Worm (Caenorhabditis elegans) whole organism, early embryonic: ENCODE data around the gene nhr-261.

Experiments
- B0310.2 ChIP-seq: sonication (generic microtip); optimal IDR thresholded peaks from 2 replicates; lab custom pipeline; 2016; ENCODE audit warnings: mild to moderate bottlenecking, missing genetic modification characterization, missing compliant biosample characterization
- F13C5.2 ChIP-seq: sonication (generic microtip); optimal IDR thresholded peaks from 2 replicates; lab custom pipeline; 2017; ENCODE audit warnings: mild to moderate bottlenecking, missing genetic modification characterization, inconsistent platforms, missing compliant biosample characterization
- aly-1 ChIP-seq: sonication (generic microtip); optimal IDR thresholded peaks from 2 replicates; lab custom pipeline; 2016; ENCODE audit warnings: missing genetic modification characterization, missing compliant biosample characterization
- ama-1 ChIP-seq: fragments of 150-350 bp; optimal IDR thresholded peaks from 2 replicates; lab custom pipeline; 2014
- ceh-13 ChIP-seq: fragments of 200-800 bp; sonication (Bioruptor generic); optimal IDR thresholded peaks from 2 replicates; lab custom pipeline; 2018; ENCODE audit warnings: mild to moderate bottlenecking, missing genetic modification characterization, missing compliant biosample characterization
- ceh-36 ChIP-seq: sonication (generic microtip); optimal IDR thresholded peaks from 2 replicates; lab custom pipeline; 2016; ENCODE audit warnings: missing genetic modification characterization, inconsistent platforms, missing compliant biosample characterization
- ets-7 ChIP-seq: sonication (generic microtip); optimal IDR thresholded peaks from 2 replicates; lab custom pipeline; 2016; ENCODE audit warnings: missing genotype, missing genetic modification characterization, missing compliant biosample characterization
- flt-1 ChIP-seq: fragments of 200-800 bp; sonication (Bioruptor generic); IDR thresholded peaks from 2 replicates; pipeline ENCODE4 v1.3.6; 2022; ENCODE audit warnings: missing genetic modification characterization, missing compliant biosample characterization
- hmbx-1 ChIP-seq: sonication (generic microtip); optimal IDR thresholded peaks from 2 replicates; lab custom pipeline; 2016; ENCODE audit warnings: mild to moderate bottlenecking, missing genetic modification characterization, missing compliant biosample characterization
- hmg-4 ChIP-seq: fragments of 200-800 bp; sonication (Bioruptor generic); optimal IDR thresholded peaks from 2 replicates; lab custom pipeline; 2018; ENCODE audit warnings: mild to moderate bottlenecking, missing genetic modification characterization, missing compliant biosample characterization
- hnd-1 ChIP-seq: sonication (generic microtip); optimal IDR thresholded peaks from 2 replicates; lab custom pipeline; 2016; ENCODE audit warnings: missing genetic modification characterization, missing compliant biosample characterization
- pes-1 ChIP-seq: fragments of 200-800 bp; sonication (Bioruptor generic); IDR thresholded peaks from 2 replicates; pipeline ENCODE4 v1.3.6; 2022; ENCODE audit warnings: missing genetic modification reagents, missing genetic modification characterization, missing compliant biosample characterization
- scrt-1 ChIP-seq: fragments of 200-800 bp; sonication (Bioruptor generic); IDR thresholded peaks from 2 replicates; pipeline ENCODE4 v1.3.6; 2022; ENCODE audit warnings: missing genetic modification characterization, missing compliant biosample characterization
- sea-1 ChIP-seq: fragments of 200-800 bp; sonication (Bioruptor generic); conservative IDR thresholded peaks from 2 replicates; pipeline ENCODE4 v1.3.6; 2022; ENCODE audit warnings: missing genetic modification characterization, missing compliant biosample characterization
- tbx-11 ChIP-seq: fragments of 200-800 bp; sonication (Bioruptor generic); IDR thresholded peaks from 2 replicates; pipeline ENCODE4 v1.3.6; 2022; ENCODE audit warnings: missing genetic modification characterization, missing compliant biosample characterization
- tbx-37 ChIP-seq: fragments of 200-800 bp; sonication (Bioruptor generic); conservative IDR thresholded peaks from 2 replicates; pipeline ENCODE4 v1.3.6; 2022; ENCODE audit warnings: missing genetic modification reagents, missing genetic modification characterization, missing compliant biosample characterization
- tra-4 ChIP-seq: sonication (generic microtip); optimal IDR thresholded peaks from 2 replicates; lab custom pipeline; 2017; ENCODE audit warnings: missing genetic modification characterization, missing compliant biosample characterization

nhr-261 gene

DNA sequence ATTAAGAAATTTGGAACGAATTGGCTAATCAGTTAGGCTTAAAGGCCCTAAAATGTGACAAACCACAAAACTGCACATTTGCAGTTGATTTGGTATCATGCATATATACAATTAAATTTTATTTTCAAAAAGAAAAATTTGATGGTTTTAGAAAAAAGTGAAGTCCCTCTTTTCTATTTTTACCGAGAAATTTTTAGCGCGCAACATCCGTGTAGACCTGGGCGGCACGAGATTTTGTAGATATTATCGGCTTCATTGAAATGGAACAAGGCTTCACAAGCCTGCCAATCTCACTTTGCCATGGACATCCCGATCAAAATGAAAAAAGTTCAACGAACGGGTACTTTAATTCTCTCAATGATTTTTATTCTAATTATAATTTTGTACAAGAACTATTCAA lies 18.5 kb downstream of the nhr-261 start, which contains the start of gene C17A2.2:
Gene C17A2.2, plus strand, starts transcription at position 301 of the 400 bp plus-strand sequence.
- TF ChIP-seq hnd-1 (tag; lab: Kevin White, UChicago) = no peak
- no peak for TF ChIP-seq scrt-1 (GFP tag; lab: Robert Waterston, UW)
- no peak for TF ChIP-seq hmbx-1
- no peak for TF ChIP-seq flt-1 (GFP tag; lab: Robert Waterston, UW)

ce11 chrII:3843305-3843704 lies 21.2 kb downstream of the nhr-261 start, which contains the start of the genes C17A2.7 and C17A2.3:
Gene C17A2.7, minus strand, starts transcription at chrII:3843405.
Gene C17A2.3, plus strand, starts transcription at chrII:3843609.
- TF ChIP-seq sea-1 (GFP tag; lab: Robert Waterston, UW) (no peak), pes-1 (GFP tag; lab: Robert Waterston, UW) (no peak), hnd-1 (tag; lab: Kevin White, UChicago) (no peak), ets-7 (tag; lab: Kevin White, UChicago) (no peak), tbx-37 (GFP tag; lab: Robert Waterston, UW) (no peak), aly-1 (tag; lab: Kevin White, UChicago) (no peak), hmbx-1 (no peak), tra-4 (tag; lab: Kevin White, UChicago) (no peak), F13C5.2 (no peak), hmg-4 (GFP tag; lab: Kevin White, UChicago) (no peak), ceh-36 (tag; lab: Kevin White, UChicago) (no peak), B0310.2 (tag; lab: Kevin White, UChicago) (no peak), scrt-1 (GFP tag; lab: Robert Waterston, UW) (no peak), flt-1 (GFP tag; lab: Robert Waterston, UW) (no peak), tbx-11 (GFP tag; lab: Robert Waterston, UW) (no peak), ceh-13 (GFP tag; lab: Kevin White, UChicago) (no peak), ama-1 (no peak)

- TF ChIP-seq sea-1 (GFP tag; lab: Robert Waterston, UW) = no peak
- TF ChIP-seq hmg-4 (GFP tag; lab: Kevin White, UChicago) = no peak
- TF ChIP-seq ama-1 = no peak
- no peak for TF ChIP-seq tra-4 (tag; lab: Kevin White, UChicago)
- TF ChIP-seq aly-1 (tag; lab: Kevin White, UChicago) = no peak
- no peak for TF ChIP-seq flt-1 (GFP tag; lab: Robert Waterston, UW)
- no peak for TF ChIP-seq ceh-36 (tag; lab: Kevin White, UChicago)
- TF ChIP-seq hnd-1 (tag; lab: Kevin White, UChicago) = no peak
- no peak for TF ChIP-seq tbx-37 (GFP tag; lab: Robert Waterston, UW)
- no peak for TF ChIP-seq hmbx-1
- no peak for TF ChIP-seq ceh-13 (GFP tag; lab: Kevin White, UChicago)
- TF ChIP-seq scrt-1 (GFP tag; lab: Robert Waterston, UW) = no peak
- TF ChIP-seq tbx-11 (GFP tag; lab: Robert Waterston, UW) = no peak
- no peak for TF ChIP-seq F13C5.2
Measured at ce11 chrII:3839562-3839961, 25.0 kb downstream of the nhr-261 start, which contains the start of gene C17A2.4. Gene C17A2.4, plus strand, starts transcription at chrII:3839862.

DNA sequence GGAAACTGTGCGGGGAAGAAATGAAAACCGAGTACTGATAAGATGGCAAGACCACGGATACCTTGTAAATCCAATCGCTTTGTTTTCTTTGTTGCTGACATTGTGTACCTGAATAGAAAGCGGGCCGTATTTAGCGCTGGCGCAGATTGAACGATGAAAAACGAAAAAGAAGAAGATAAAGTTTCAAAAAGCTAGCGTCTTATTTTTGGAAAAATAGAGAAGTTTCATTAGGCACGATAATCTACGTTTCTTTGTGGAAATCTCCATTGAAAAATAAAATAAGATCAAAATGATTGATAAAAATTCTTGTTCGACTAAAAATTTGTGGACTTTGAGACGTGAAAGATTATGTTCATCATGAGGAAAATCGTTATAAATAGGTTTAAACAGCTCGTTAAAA lies 28.6 kb downstream of the nhr-261 start, which contains the start of gene oac-4:
Gene oac-4, minus strand, starts transcription at position 101 of the 400 bp plus-strand sequence.
- TF ChIP-seq flt-1 (GFP tag; lab: Robert Waterston, UW) (no peak), ceh-13 (GFP tag; lab: Kevin White, UChicago) (no peak), ets-7 (tag; lab: Kevin White, UChicago) (no peak), tra-4 (tag; lab: Kevin White, UChicago) (no peak), pes-1 (GFP tag; lab: Robert Waterston, UW) (no peak), tbx-11 (GFP tag; lab: Robert Waterston, UW) (no peak), hnd-1 (tag; lab: Kevin White, UChicago) (no peak), aly-1 (tag; lab: Kevin White, UChicago) (no peak), sea-1 (GFP tag; lab: Robert Waterston, UW) (no peak), hmbx-1 (no peak), B0310.2 (tag; lab: Kevin White, UChicago) (no peak), scrt-1 (GFP tag; lab: Robert Waterston, UW) (no peak), tbx-37 (GFP tag; lab: Robert Waterston, UW) (no peak), ama-1 (no peak), ceh-36 (tag; lab: Kevin White, UChicago) (no peak), F13C5.2 (no peak), hmg-4 (GFP tag; lab: Kevin White, UChicago) (no peak)

DNA sequence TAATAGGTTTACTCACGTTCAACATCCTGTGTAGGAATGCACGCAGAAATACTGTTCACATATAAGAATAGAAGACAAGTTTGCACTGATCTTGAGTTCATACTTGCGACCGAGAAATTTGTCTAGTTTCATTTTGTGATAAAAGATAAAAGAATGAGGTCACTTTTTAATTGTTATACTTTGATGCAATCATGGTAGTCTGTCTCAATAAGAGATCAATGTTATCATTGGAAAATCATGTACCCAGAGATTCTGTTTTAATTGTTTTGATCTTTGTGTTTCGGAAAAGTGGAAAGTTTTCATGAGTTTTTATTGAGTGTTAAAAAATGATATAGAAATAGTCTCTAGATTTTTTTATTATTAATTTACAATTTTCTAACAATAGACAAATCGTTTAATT lies 32.2 kb downstream of the nhr-261 start, which contains the start of gene F54D10.9:
Gene F54D10.9, minus strand, starts transcription at position 101 of the 400 bp plus-strand sequence.
- TF ChIP-seq hmg-4 (GFP tag; lab: Kevin White, UChicago) (no peak), hmbx-1 (no peak), ets-7 (tag; lab: Kevin White, UChicago) (no peak), hnd-1 (tag; lab: Kevin White, UChicago) (no peak), tbx-37 (GFP tag; lab: Robert Waterston, UW) (no peak), F13C5.2 (no peak), aly-1 (tag; lab: Kevin White, UChicago) (no peak), pes-1 (GFP tag; lab: Robert Waterston, UW) (no peak), tra-4 (tag; lab: Kevin White, UChicago) (no peak), flt-1 (GFP tag; lab: Robert Waterston, UW) (no peak), scrt-1 (GFP tag; lab: Robert Waterston, UW) (no peak), tbx-11 (GFP tag; lab: Robert Waterston, UW) (no peak), B0310.2 (tag; lab: Kevin White, UChicago) (no peak), sea-1 (GFP tag; lab: Robert Waterston, UW) (no peak), ceh-13 (GFP tag; lab: Kevin White, UChicago) (no peak), ceh-36 (tag; lab: Kevin White, UChicago) (no peak), ama-1 (no peak)

DNA sequence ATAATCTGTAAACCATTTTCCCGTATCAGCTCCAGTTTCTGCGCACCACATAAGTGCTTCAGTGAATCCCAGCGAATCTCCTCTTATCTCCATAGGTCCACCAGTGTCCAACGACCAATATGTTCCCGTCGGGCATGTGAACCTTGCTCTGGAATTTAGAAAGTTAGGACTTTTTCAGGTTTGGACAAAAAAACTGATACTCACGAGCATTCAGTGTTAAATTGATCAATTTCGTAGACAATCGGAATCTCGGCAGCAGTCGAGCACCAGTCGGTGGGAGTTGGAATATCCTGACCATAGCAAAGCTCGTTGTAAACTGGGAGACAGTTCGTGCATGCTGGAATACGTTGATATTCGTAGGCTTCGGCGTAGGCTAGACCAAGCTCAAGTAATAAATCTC lies 34.9 kb downstream of the nhr-261 start:
- TF ChIP-seq hnd-1 (tag; lab: Kevin White, UChicago) = no peak
- TF ChIP-seq B0310.2 (tag; lab: Kevin White, UChicago) = no peak
- no peak for TF ChIP-seq hmg-4 (GFP tag; lab: Kevin White, UChicago)
- no peak for TF ChIP-seq pes-1 (GFP tag; lab: Robert Waterston, UW)
- TF ChIP-seq tra-4 (tag; lab: Kevin White, UChicago) = no peak
- no peak for TF ChIP-seq ceh-13 (GFP tag; lab: Kevin White, UChicago)
- TF ChIP-seq sea-1 (GFP tag; lab: Robert Waterston, UW) = no peak
- TF ChIP-seq flt-1 (GFP tag; lab: Robert Waterston, UW) = no peak
- no peak for TF ChIP-seq ama-1
- no peak for TF ChIP-seq tbx-11 (GFP tag; lab: Robert Waterston, UW)
- no peak for TF ChIP-seq scrt-1 (GFP tag; lab: Robert Waterston, UW)
- no peak for TF ChIP-seq ceh-36 (tag; lab: Kevin White, UChicago)
- TF ChIP-seq hmbx-1 = no peak
- no peak for TF ChIP-seq tbx-37 (GFP tag; lab: Robert Waterston, UW)
